Fruit fly (Drosophila melanogaster) whole organism, embryonic: Measurements from ENCODE around the gene CG5937.

Source experiments
- Asciz ChIP-seq: fragments of 200-800 bp; sonication (Bioruptor generic); optimal IDR thresholded peaks from 2 replicates; lab custom pipeline; 2017; ENCODE audit warnings: missing biosample characterization, mild to moderate bottlenecking, missing genetic modification characterization, missing genetic modification reagents
- BtbVII ChIP-seq: fragments of 200-800 bp; sonication (Bioruptor generic); optimal IDR thresholded peaks from 3 replicates; lab custom pipeline; 2017; ENCODE audit warnings: missing biosample characterization, mild to moderate bottlenecking, missing genetic modification characterization
- CG10979 ChIP-seq: fragments of 200-800 bp; sonication (Bioruptor generic); optimal IDR thresholded peaks from 2 replicates; lab custom pipeline; 2018; ENCODE audit warnings: missing biosample characterization, mild to moderate bottlenecking, missing genetic modification characterization, moderate library complexity
- CG12391 ChIP-seq: fragments of 200-800 bp; sonication (Bioruptor generic); optimal IDR thresholded peaks from 3 replicates; lab custom pipeline; 2018; ENCODE audit warnings: missing biosample characterization, mild to moderate bottlenecking, missing genetic modification characterization, moderate library complexity
- CG15269 ChIP-seq: fragments of 200-800 bp; sonication (Bioruptor generic); optimal IDR thresholded peaks from 2 replicates; lab custom pipeline; 2018; ENCODE audit warnings: missing biosample characterization, mild to moderate bottlenecking, missing genetic modification characterization, moderate library complexity
- CG15601 ChIP-seq: fragments of 200-800 bp; sonication (Bioruptor generic); optimal IDR thresholded peaks from 3 replicates; lab custom pipeline; 2019; ENCODE audit warnings: missing biosample characterization, mild to moderate bottlenecking, missing genetic modification characterization, moderate library complexity
- CG1603 ChIP-seq: fragments of 200-800 bp; sonication (Bioruptor generic); optimal IDR thresholded peaks from 2 replicates; lab custom pipeline; 2019; ENCODE audit warnings: missing biosample characterization, mild to moderate bottlenecking, missing genetic modification characterization, moderate library complexity
- CG17186 ChIP-seq: fragments of 200-800 bp; sonication (Bioruptor generic); optimal IDR thresholded peaks from 3 replicates; lab custom pipeline; 2017; ENCODE audit warnings: missing biosample characterization, missing genetic modification reagents, missing genetic modification characterization
- CG18011 ChIP-seq: fragments of 200-800 bp; sonication (Bioruptor generic); optimal IDR thresholded peaks from 2 replicates; lab custom pipeline; 2017; ENCODE audit warnings: missing biosample characterization, missing genetic modification characterization, mild to moderate bottlenecking, moderate library complexity, missing genotype
- CG2199 ChIP-seq: fragments of 200-800 bp; sonication (Bioruptor generic); IDR thresholded peaks from 3 replicates; pipeline ENCODE4 v1.3.6; 2022; ENCODE audit warnings: missing biosample characterization, missing genetic modification characterization
- CG31388 ChIP-seq: fragments of 200-800 bp; sonication (Bioruptor generic); optimal IDR thresholded peaks from 2 replicates; lab custom pipeline; 2016; ENCODE audit warnings: missing biosample characterization, missing genetic modification characterization
- CG4328 ChIP-seq: fragments of 200-800 bp; sonication (Bioruptor generic); optimal IDR thresholded peaks from 3 replicates; lab custom pipeline; 2017; ENCODE audit warnings: missing biosample characterization, missing genetic modification reagents, missing genetic modification characterization
- CG4404 ChIP-seq: fragments of 200-800 bp; sonication (Bioruptor generic); IDR thresholded peaks from 2 replicates; pipeline ENCODE4 v1.3.6; 2022; ENCODE audit warnings: missing biosample characterization, missing genetic modification characterization
- CG6813 ChIP-seq: fragments of 200-800 bp; sonication (Bioruptor generic); optimal IDR thresholded peaks from 2 replicates; lab custom pipeline; 2017; ENCODE audit warnings: missing biosample characterization, missing genetic modification characterization, mild to moderate bottlenecking, moderate library complexity, missing genetic modification reagents
- CG7839 ChIP-seq: fragments of 200-800 bp; sonication (Bioruptor generic); optimal IDR thresholded peaks from 3 replicates; lab custom pipeline; 2018; ENCODE audit warnings: missing biosample characterization, mild to moderate bottlenecking, missing genetic modification characterization, moderate library complexity
- CG8281 ChIP-seq: fragments of 200-800 bp; sonication (Bioruptor generic); optimal IDR thresholded peaks from 2 replicates; lab custom pipeline; 2018; ENCODE audit warnings: missing biosample characterization, mild to moderate bottlenecking, missing genetic modification characterization, moderate library complexity
- CG8478 ChIP-seq: fragments of >200 bp; optimal IDR thresholded peaks from 2 replicates; lab custom pipeline; 2018
- CG9817 ChIP-seq: fragments of 200-800 bp; sonication (Bioruptor generic); optimal IDR thresholded peaks from 2 replicates; lab custom pipeline; 2018; ENCODE audit warnings: missing biosample characterization, mild to moderate bottlenecking, missing genetic modification characterization, moderate library complexity
- Deaf1 ChIP-seq: fragments of 200-800 bp; optimal IDR thresholded peaks from 3 replicates; lab custom pipeline; 2019; ENCODE audit warnings: missing biosample characterization, mild to moderate bottlenecking, missing genetic modification characterization, moderate library complexity
- Dfd ChIP-seq, 2 experiments: fragments of >200 bp; optimal IDR thresholded peaks; 2 replicates each; lab custom pipeline; 2017; ENCODE audit warnings: missing biosample characterization in 2 of 2, missing genetic modification characterization in 2 of 2
- Ets65A ChIP-seq: fragments of 200-800 bp; sonication (Bioruptor generic); peaks from one replicate; lab custom pipeline; 2016; ENCODE audit warnings: missing biosample characterization, missing genetic modification characterization
- Fer1 ChIP-seq: fragments of 200-800 bp; sonication (Bioruptor generic); optimal IDR thresholded peaks from 2 replicates; lab custom pipeline; 2017; ENCODE audit warnings: missing biosample characterization, mild to moderate bottlenecking, missing genetic modification characterization
- Fer2 ChIP-seq: fragments of 200-800 bp; sonication (Bioruptor generic); optimal IDR thresholded peaks from 2 replicates; lab custom pipeline; 2018; ENCODE audit warnings: missing biosample characterization, mild to moderate bottlenecking, missing genetic modification characterization, moderate library complexity
- Gsc ChIP-seq: fragments of 200-800 bp; sonication (Bioruptor generic); IDR thresholded peaks from 2 replicates; pipeline ENCODE4 v1.3.6; 2022; ENCODE audit warnings: missing biosample characterization, missing genetic modification characterization
- H2.0 ChIP-seq: fragments of 200-800 bp; sonication (Bioruptor generic); IDR thresholded peaks from 2 replicates; pipeline ENCODE4 v1.3.6; 2022; ENCODE audit warnings: missing biosample characterization, missing genetic modification characterization
- Hr3 ChIP-seq: fragments of 200-800 bp; sonication (Bioruptor generic); optimal IDR thresholded peaks from 3 replicates; lab custom pipeline; 2016; ENCODE audit warnings: missing biosample characterization, missing genetic modification characterization
- Mrtf ChIP-seq: fragments of 200-800 bp; sonication (Bioruptor generic); IDR thresholded peaks from 3 replicates; pipeline ENCODE4 v1.3.6; 2022; ENCODE audit warnings: missing biosample characterization, missing genetic modification characterization
- Neu2 ChIP-seq: fragments of 200-800 bp; sonication (Bioruptor generic); optimal IDR thresholded peaks from 3 replicates; lab custom pipeline; 2016; ENCODE audit warnings: missing biosample characterization, missing genetic modification characterization, borderline replicate concordance
- Pdp1 ChIP-seq, 2 experiments: fragments of 200-800 bp; sonication (Bioruptor generic); optimal IDR thresholded peaks; 3 replicates each; lab custom pipeline; 2016; ENCODE audit warnings: missing biosample characterization in 2 of 2, missing genetic modification characterization in 2 of 2, mild to moderate bottlenecking in 1 of 2, moderate library complexity in 1 of 2
- Poxn ChIP-seq: fragments of 200-800 bp; sonication (Bioruptor generic); IDR thresholded peaks from 2 replicates; pipeline ENCODE4 v1.3.6; 2022; ENCODE audit warnings: missing biosample characterization, missing genetic modification characterization
- Sin3A ChIP-seq: fragments of >200 bp; optimal IDR thresholded peaks from 2 replicates; lab custom pipeline; 2018
- Six4 ChIP-seq: fragments of 200-800 bp; sonication (Bioruptor generic); optimal IDR thresholded peaks from 2 replicates; lab custom pipeline; 2016; ENCODE audit warnings: missing biosample characterization, missing genetic modification characterization
- Stat92E ChIP-seq, 3 experiments: fragments of >200 bp in 2 of 3; fragments of 200-800 bp in 1 of 3; sonication (Bioruptor generic) in 1 of 3; optimal IDR thresholded peaks; 2 replicates each; lab custom pipeline; 2017 to 2019; ENCODE audit warnings: missing biosample characterization in 3 of 3, missing genetic modification characterization in 3 of 3, mild to moderate bottlenecking in 1 of 3, moderate library complexity in 1 of 3
- TFAM ChIP-seq: fragments of 200-800 bp; sonication (Bioruptor generic); optimal IDR thresholded peaks from 2 replicates; lab custom pipeline; 2017; ENCODE audit warnings: missing biosample characterization, missing genetic modification characterization, inconsistent platforms
- ab ChIP-seq: fragments of 200-800 bp; sonication (Bioruptor generic); optimal IDR thresholded peaks from 2 replicates; lab custom pipeline; 2016; ENCODE audit warnings: missing biosample characterization, missing genetic modification characterization
- abd-A ChIP-seq: fragments of 200-800 bp; sonication (Bioruptor generic); optimal IDR thresholded peaks from 3 replicates; lab custom pipeline; 2019; ENCODE audit warnings: missing biosample characterization, mild to moderate bottlenecking, missing genetic modification characterization, moderate library complexity
- cad ChIP-seq: fragments of >200 bp; optimal IDR thresholded peaks from 2 replicates; lab custom pipeline; 2017; ENCODE audit warnings: missing biosample characterization, missing genetic modification characterization
- cato ChIP-seq: fragments of 200-800 bp; sonication (Bioruptor generic); optimal IDR thresholded peaks from 2 replicates; lab custom pipeline; 2016; ENCODE audit warnings: missing biosample characterization, missing genetic modification characterization, borderline replicate concordance
- dimm ChIP-seq: fragments of 200-800 bp; sonication (Bioruptor generic); IDR thresholded peaks from 2 replicates; pipeline ENCODE4 v1.3.6; 2022; ENCODE audit warnings: missing biosample characterization, missing genetic modification characterization
- grn ChIP-seq: fragments of 200-800 bp; sonication (Bioruptor generic); optimal IDR thresholded peaks from 3 replicates; lab custom pipeline; 2017; ENCODE audit warnings: missing biosample characterization, missing genetic modification characterization
- h ChIP-seq: fragments of >200 bp; optimal IDR thresholded peaks from 2 replicates; lab custom pipeline; 2017
- hth ChIP-seq: fragments of >200 bp; optimal IDR thresholded peaks from 2 replicates; lab custom pipeline; 2017; ENCODE audit warnings: inconsistent platforms
- kni ChIP-seq: fragments of 200-800 bp; sonication (Bioruptor generic); optimal IDR thresholded peaks from 3 replicates; lab custom pipeline; 2017; ENCODE audit warnings: mild to moderate bottlenecking, missing biosample characterization, missing genetic modification reagents, missing genetic modification characterization
- pzg ChIP-seq: fragments of 200-800 bp; sonication (Bioruptor generic); optimal IDR thresholded peaks from 3 replicates; lab custom pipeline; 2018; ENCODE audit warnings: missing biosample characterization, mild to moderate bottlenecking, missing genetic modification characterization, moderate library complexity
- row ChIP-seq: fragments of 200-800 bp; sonication (Bioruptor generic); IDR thresholded peaks from 3 replicates; pipeline ENCODE4 v1.3.6; 2022; ENCODE audit warnings: missing biosample characterization, missing genetic modification characterization
- salm ChIP-seq: fragments of 200-800 bp; sonication (Bioruptor generic); optimal IDR thresholded peaks from 2 replicates; lab custom pipeline; 2018; ENCODE audit warnings: missing biosample characterization, mild to moderate bottlenecking, missing genetic modification characterization
- schlank ChIP-seq: fragments of 200-800 bp; sonication (Bioruptor generic); optimal IDR thresholded peaks from 2 replicates; lab custom pipeline; 2018; ENCODE audit warnings: missing biosample characterization, mild to moderate bottlenecking, missing genetic modification characterization
- sd ChIP-seq: fragments of 200-800 bp; sonication (Bioruptor generic); optimal IDR thresholded peaks from 3 replicates; lab custom pipeline; 2018; ENCODE audit warnings: missing biosample characterization, mild to moderate bottlenecking, missing genetic modification characterization, moderate library complexity
- sens ChIP-seq: fragments of 200-800 bp; sonication (Bioruptor generic); peaks from one replicate; lab custom pipeline; 2016; ENCODE audit warnings: missing biosample characterization, missing genetic modification characterization
- trh ChIP-seq: fragments of 200-800 bp; sonication (Bioruptor generic); optimal IDR thresholded peaks from 2 replicates; lab custom pipeline; 2016; ENCODE audit warnings: missing biosample characterization, missing genetic modification characterization
- vvl ChIP-seq: fragments of 200-800 bp; sonication (Bioruptor generic); IDR thresholded peaks from 2 replicates; pipeline ENCODE4 v1.3.6; 2022; ENCODE audit warnings: missing biosample characterization, missing genetic modification characterization

CG5937 gene

DNA sequence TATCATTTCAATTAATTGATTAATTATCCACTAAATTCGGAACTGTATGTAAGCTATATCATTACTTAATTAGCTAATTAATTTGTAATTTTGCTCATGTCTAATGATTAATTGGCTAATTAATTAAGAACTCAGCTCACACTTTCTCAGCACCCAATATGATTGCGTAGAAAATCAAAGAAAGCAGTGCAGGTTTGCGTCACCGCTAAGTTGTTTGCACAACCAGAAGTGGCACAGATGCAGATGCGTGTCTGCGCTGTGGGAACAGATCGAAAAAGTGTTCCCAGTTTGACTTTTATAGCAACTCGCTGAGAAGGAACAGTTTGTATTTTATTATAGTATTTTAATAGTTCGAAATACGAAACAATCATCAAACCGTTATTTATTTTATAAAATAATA is 47.7 kb upstream of the CG5937 start (continued):
- TF ChIP-seq Mrtf (GFP tag; lab: Robert Waterston, UW) (no peak), cad (GFP tag; lab: Kevin White, UChicago) (no peak), trh (GFP tag; lab: Kevin White, UChicago) (no peak), Six4 (GFP tag; lab: Kevin White, UChicago) (no peak), CG8478 (lab: Kevin White, UChicago) (no peak), CG12391 (tag; lab: Kevin White, UChicago) (peak; percentile 7), ab (GFP tag; lab: Kevin White, UChicago) (no peak), CG10979 (tag; lab: Kevin White, UChicago) (peak; percentile 15), h (lab: Kevin White, UChicago) (no peak), CG15601 (tag; lab: Kevin White, UChicago) (peak; percentile 40), Asciz (GFP tag; lab: Kevin White, UChicago) (no peak), Pdp1 (GFP tag; optimal IDR thresholded peaks at IDR 0.05; lab: Kevin White, UChicago) (peak in 1 of 2 experiments; percentile 54), CG8281 (tag; lab: Kevin White, UChicago) (no peak), Gsc (GFP tag; lab: Robert Waterston, UW) (no peak), CG7839 (no peak), H2.0 (GFP tag; lab: Robert Waterston, UW) (no peak), CG1603 (peak; percentile 54)

- TF ChIP-seq Dfd (GFP tag; optimal IDR thresholded peaks at IDR 0.05; lab: Kevin White, UChicago) (no peak), hth (lab: Kevin White, UChicago) (no peak), CG6813 (GFP tag; lab: Kevin White, UChicago) (no peak), kni (GFP tag; lab: Kevin White, UChicago) (peak; percentile 76), Ets65A (GFP tag; lab: Kevin White, UChicago) (peak; percentile 49), CG4404 (no peak), Hr3 (GFP tag; lab: Kevin White, UChicago) (no peak), abd-A (tag; lab: Kevin White, UChicago) (peak; percentile 76), Sin3A (lab: Kevin White, UChicago) (no peak), salm (peak; percentile 18), schlank (no peak), CG17186 (no peak), CG4328 (GFP tag; lab: Kevin White, UChicago) (no peak), CG9817 (tag; lab: Kevin White, UChicago) (no peak), Stat92E (GFP tag; optimal IDR thresholded peaks at IDR 0.05; lab: Kevin White, UChicago) (peak in 1 of 3 experiments; percentile 81), grn (GFP tag; lab: Kevin White, UChicago) (peak; percentile 94), dimm (GFP tag; lab: Robert Waterston, UW) (no peak), Fer1 (GFP tag; lab: Kevin White, UChicago) (no peak), CG2199 (0 out of 3 replicates have a peak, but pooled peaks have one; percentile 60), CG18011 (GFP tag; lab: Kevin White, UChicago) (no peak), CG15269 (tag; lab: Kevin White, UChicago) (peak; percentile 10), BtbVII (no peak), Deaf1 (peak; percentile 19), Neu2 (GFP tag; lab: Kevin White, UChicago) (no peak), sd (tag; lab: Kevin White, UChicago) (peak; percentile 82), vvl (peak; percentile 38; the same call in 1 of the 2 replicates), cato (GFP tag; lab: Kevin White, UChicago) (no peak), pzg (GFP tag; lab: Kevin White, UChicago) (no peak), TFAM (no peak), Fer2 (tag; lab: Kevin White, UChicago) (no peak), sens (GFP tag; lab: Kevin White, UChicago) (peak; percentile 32), Poxn (GFP tag; lab: Robert Waterston, UW) (no peak), row (0 out of 3 replicates have a peak, but pooled peaks have one; percentile 10), CG31388 (GFP tag; lab: Kevin White, UChicago) (no peak)
Observed at dm6 chrX:5992767-5993325, 47.0 kb upstream of the CG5937 start.
